Worm (Caenorhabditis elegans): ENCODE measurements around the gene far-1.
A peak's percentile ranks its signal among the peaks of the same experiment; 100 is the strongest.

Gene far-1

ce11 chrIII:9051119-9051597 is 29.8 kb downstream of the far-1 start (continued):
- TF ChIP-seq nhr-10 (tag; optimal IDR thresholded peaks at IDR 0.05) = peak; percentile 31
- TF ChIP-seq sdz-12 (GFP tag; optimal IDR thresholded peaks at IDR 0.05) = peak; percentile 86
- TF ChIP-seq egl-43 (GFP tag; IDR thresholded peaks at IDR 0.05) = peak; percentile 53; the same call in 1 of the 2 replicates
- 0 out of 2 replicates have a peak, but pooled peaks have one; percentile 43 for TF ChIP-seq nhr-41 (GFP tag; IDR thresholded peaks at IDR 0.05)
- no peak for TF ChIP-seq set-16 (GFP tag; IDR thresholded peaks at IDR 0.05)
- TF ChIP-seq Y105C5A.15 (GFP tag; IDR thresholded peaks at IDR 0.05) = no peak
- TF ChIP-seq lin-29 (GFP tag; IDR thresholded peaks at IDR 0.05) = peak; percentile 53; the same call in 1 of the 2 replicates
- TF ChIP-seq ceh-62 (tag; optimal IDR thresholded peaks at IDR 0.05) = no peak
- TF ChIP-seq nhr-76 (tag; optimal IDR thresholded peaks at IDR 0.05) = peak; percentile 11
- 0 out of 2 replicates have a peak, but pooled peaks have one; percentile 57 for TF ChIP-seq arid-1 (GFP tag; conservative IDR thresholded peaks at IDR 0.05)
- TF ChIP-seq F26F4.8 (GFP tag; conservative IDR thresholded peaks at IDR 0.05) = no peak
- peak in 1 of 2 experiments; percentile 4; a peak in 1 of 4 replicates for TF ChIP-seq madf-5 (GFP tag; IDR thresholded peaks at IDR 0.05)
- peak; percentile 75 for TF ChIP-seq nhr-77 (tag; optimal IDR thresholded peaks at IDR 0.05)
- no peak for TF ChIP-seq dmd-9 (GFP tag; IDR thresholded peaks at IDR 0.05)
- TF ChIP-seq saeg-2 (GFP tag; IDR thresholded peaks at IDR 0.05) = 0 out of 2 replicates have a peak, but pooled peaks have one; percentile 70
- peak; percentile 53 for TF ChIP-seq rbr-2 (tag; optimal IDR thresholded peaks at IDR 0.05)
- TF ChIP-seq mes-2 (tag; optimal IDR thresholded peaks at IDR 0.05; ENCODE audit: poor library complexity, severe bottlenecking) = peak; percentile 63
- TF ChIP-seq Y5F2A.4 (GFP tag; optimal IDR thresholded peaks at IDR 0.05) = no peak
- TF ChIP-seq snpc-4 (tag; optimal IDR thresholded peaks at IDR 0.05) = no peak
- no peak for TF ChIP-seq ceh-82 (tag; optimal IDR thresholded peaks at IDR 0.05)
- TF ChIP-seq mxl-2 (GFP tag; conservative IDR thresholded peaks at IDR 0.05) = no peak
- TF ChIP-seq lim-7 (GFP tag; IDR thresholded peaks at IDR 0.05) = peak; percentile 66; the same call in 1 of the 2 replicates
- peak; percentile 29; the same call in 1 of the 2 replicates for TF ChIP-seq php-3 (GFP tag; IDR thresholded peaks at IDR 0.05)
- no peak for TF ChIP-seq nhr-237 (tag; optimal IDR thresholded peaks at IDR 0.05)
- TF ChIP-seq hlh-30 (tag; optimal IDR thresholded peaks at IDR 0.05; ENCODE audit: insufficient read depth) = peak; percentile 87
- peak; percentile 36 for TF ChIP-seq ceh-28 (tag; optimal IDR thresholded peaks at IDR 0.05)
- peak; percentile 76 for TF ChIP-seq lin-13 (GFP tag; optimal IDR thresholded peaks at IDR 0.05)
- peak; percentile 5 for TF ChIP-seq spr-3 (GFP tag; optimal IDR thresholded peaks at IDR 0.05)
- TF ChIP-seq R02D3.7 (tag; optimal IDR thresholded peaks at IDR 0.05) = no peak
- TF ChIP-seq snpc-1.2 (GFP tag; IDR thresholded peaks at IDR 0.05) = peak; percentile 46; the same call in 1 of the 2 replicates
- TF ChIP-seq dve-1 (tag; optimal IDR thresholded peaks at IDR 0.05; ENCODE audit: insufficient read depth) = peak; percentile 94
- TF ChIP-seq F37D6.2 (tag; optimal IDR thresholded peaks at IDR 0.05) = no peak
- no peak for TF ChIP-seq ZK546.5 (tag; optimal IDR thresholded peaks at IDR 0.05)
- no peak for TF ChIP-seq ztf-11 (tag; optimal IDR thresholded peaks at IDR 0.05)
- peak; percentile 74 for TF ChIP-seq zip-2 (tag; optimal IDR thresholded peaks at IDR 0.05)
- TF ChIP-seq nhr-28 (tag; optimal IDR thresholded peaks at IDR 0.05) = peak; percentile 74
- peak; percentile 19 for TF ChIP-seq pqm-1 (tag; optimal IDR thresholded peaks at IDR 0.05)
- TF ChIP-seq unc-62 (GFP tag; optimal IDR thresholded peaks at IDR 0.05 in 1 of 2) = no peak
- TF ChIP-seq unc-62 (tag; optimal IDR thresholded peaks at IDR 0.05) = no peak
- no peak for TF ChIP-seq F49E8.2 (tag; optimal IDR thresholded peaks at IDR 0.05; ENCODE audit: borderline replicate concordance)
- TF ChIP-seq ces-1 (GFP tag; optimal IDR thresholded peaks at IDR 0.05) = no peak
- TF ChIP-seq zag-1 (tag; optimal IDR thresholded peaks at IDR 0.05) = no peak
- no peak for TF ChIP-seq ZK337.2 (GFP tag; IDR thresholded peaks at IDR 0.05)
- peak; percentile 58 for TF ChIP-seq nhr-111 (GFP tag; optimal IDR thresholded peaks at IDR 0.05)
- peak; percentile 87 for TF ChIP-seq tra-1 (GFP tag; IDR thresholded peaks at IDR 0.05)
- peak; percentile 27 for TF ChIP-seq spr-1 (tag; optimal IDR thresholded peaks at IDR 0.05)
- TF ChIP-seq hmg-1.1 (GFP tag; IDR thresholded peaks at IDR 0.05) = peak; percentile 70
- no peak for TF ChIP-seq daf-8 (GFP tag; IDR thresholded peaks at IDR 0.05)
- no peak for TF ChIP-seq lin-15B (tag; optimal IDR thresholded peaks at IDR 0.05)
- TF ChIP-seq fkh-10 (GFP tag; optimal IDR thresholded peaks at IDR 0.05) = no peak
- peak; percentile 85 for TF ChIP-seq hlh-11 (tag; optimal IDR thresholded peaks at IDR 0.05)
- peak; percentile 2 for TF ChIP-seq attf-4 (tag; optimal IDR thresholded peaks at IDR 0.05)

All from whole organism, L4 larva.